Fruit fly (Drosophila melanogaster) whole organism, prepupa: ENCODE data around the gene Myo31DF.

ENCODE experiments used
- CG10631 ChIP-seq: fragments of 200-800 bp; sonication (Bioruptor generic); optimal IDR thresholded peaks from 2 replicates; lab custom pipeline; 2016; ENCODE audit warnings: missing biosample characterization, missing genetic modification characterization
- CG11294 ChIP-seq: fragments of 200-800 bp; sonication (Bioruptor generic); IDR thresholded peaks from 2 replicates; pipeline ENCODE4 v1.3.6; 2022; ENCODE audit warnings: missing biosample characterization, missing genetic modification characterization
- CG11762 ChIP-seq: fragments of 200-800 bp; sonication (Bioruptor generic); optimal IDR thresholded peaks from 3 replicates; lab custom pipeline; 2016; ENCODE audit warnings: missing biosample characterization, missing genetic modification characterization; ENCODE audit not compliant: insufficient read depth
- CG11902 ChIP-seq: fragments of 200-800 bp; sonication (Bioruptor generic); optimal IDR thresholded peaks from 3 replicates; lab custom pipeline; 2016; ENCODE audit warnings: missing biosample characterization, missing genetic modification characterization
- CG1621 ChIP-seq: fragments of 200-800 bp; sonication (Bioruptor generic); optimal IDR thresholded peaks from 3 replicates; lab custom pipeline; 2018; ENCODE audit warnings: missing biosample characterization, mild to moderate bottlenecking, missing genetic modification characterization
- CG3032 ChIP-seq: fragments of 200-800 bp; optimal IDR thresholded peaks from 2 replicates; lab custom pipeline; 2019; ENCODE audit warnings: missing biosample characterization, mild to moderate bottlenecking, missing genetic modification characterization, moderate library complexity
- CG32006 ChIP-seq: fragments of 200-800 bp; sonication (Bioruptor generic); optimal IDR thresholded peaks from 3 replicates; lab custom pipeline; 2017; ENCODE audit warnings: missing biosample characterization, mild to moderate bottlenecking, missing genetic modification characterization
- CG6163 ChIP-seq: fragments of 200-800 bp; sonication (Bioruptor generic); IDR thresholded peaks from 3 replicates; pipeline ENCODE4 v1.3.6; 2022; ENCODE audit warnings: missing biosample characterization, missing genetic modification characterization
- CG6276 ChIP-seq: fragments of 200-800 bp; sonication (Bioruptor generic); optimal IDR thresholded peaks from 2 replicates; lab custom pipeline; 2017; ENCODE audit warnings: missing biosample characterization, mild to moderate bottlenecking, missing genetic modification characterization
- CG6854 ChIP-seq: fragments of 200-800 bp; sonication (Bioruptor generic); optimal IDR thresholded peaks from 2 replicates; lab custom pipeline; 2017; ENCODE audit warnings: missing biosample characterization, mild to moderate bottlenecking, missing genetic modification characterization
- CG8119 ChIP-seq: fragments of 200-800 bp; sonication (Bioruptor generic); IDR thresholded peaks from 3 replicates; pipeline ENCODE4 v1.3.6; 2022; ENCODE audit warnings: missing biosample characterization, missing genetic modification characterization
- CG8632 ChIP-seq: fragments of 200-800 bp; sonication (Bioruptor generic); optimal IDR thresholded peaks from 3 replicates; lab custom pipeline; 2016; ENCODE audit warnings: missing biosample characterization, missing genetic modification characterization
- Eip78C ChIP-seq: fragments of 200-800 bp; sonication (Bioruptor generic); peaks from one replicate; lab custom pipeline; 2016; ENCODE audit warnings: missing biosample characterization, missing genetic modification characterization
- Ets21C ChIP-seq: fragments of 200-800 bp; sonication (Bioruptor generic); optimal IDR thresholded peaks from 3 replicates; lab custom pipeline; 2016; ENCODE audit warnings: missing biosample characterization, missing genetic modification characterization
- Ets96B ChIP-seq: fragments of 200-800 bp; optimal IDR thresholded peaks from 2 replicates; lab custom pipeline; 2019; ENCODE audit warnings: missing biosample characterization, mild to moderate bottlenecking, missing genetic modification characterization, moderate library complexity
- Hr38 ChIP-seq: sonication (Bioruptor generic); optimal IDR thresholded peaks from 2 replicates; lab custom pipeline; 2016; ENCODE audit warnings: missing biosample characterization, missing genetic modification characterization
- Hr39 ChIP-seq: fragments of 200-800 bp; sonication (Bioruptor generic); optimal IDR thresholded peaks from 2 replicates; lab custom pipeline; 2016; ENCODE audit warnings: missing biosample characterization, missing genetic modification characterization
- Hr4 ChIP-seq: fragments of 200-800 bp; sonication (Bioruptor generic); optimal IDR thresholded peaks from 3 replicates; lab custom pipeline; 2016; ENCODE audit warnings: missing biosample characterization, missing genetic modification characterization
- Lpt ChIP-seq: fragments of 200-800 bp; sonication (Bioruptor generic); optimal IDR thresholded peaks from 3 replicates; lab custom pipeline; 2016; ENCODE audit warnings: missing biosample characterization, missing genetic modification characterization
- OdsH ChIP-seq: fragments of 200-800 bp; sonication (Bioruptor generic); optimal IDR thresholded peaks from 3 replicates; lab custom pipeline; 2016; ENCODE audit warnings: missing biosample characterization, missing genetic modification characterization
- Smox ChIP-seq: fragments of 200-800 bp; sonication (Bioruptor generic); optimal IDR thresholded peaks from 3 replicates; lab custom pipeline; 2016; ENCODE audit warnings: missing biosample characterization, missing genetic modification characterization
- Sox15 ChIP-seq: fragments of 200-800 bp; sonication (Bioruptor generic); optimal IDR thresholded peaks from 3 replicates; lab custom pipeline; 2016; ENCODE audit warnings: missing biosample characterization, missing genetic modification characterization
- acj6 ChIP-seq: fragments of 200-800 bp; sonication (Bioruptor generic); optimal IDR thresholded peaks from 3 replicates; lab custom pipeline; 2016; ENCODE audit warnings: missing biosample characterization, missing genetic modification characterization
- cyc ChIP-seq: fragments of 200-800 bp; sonication (Bioruptor generic); optimal IDR thresholded peaks from 3 replicates; lab custom pipeline; 2016; ENCODE audit warnings: missing biosample characterization, missing genetic modification characterization
- dac ChIP-seq: fragments of 200-800 bp; sonication (Bioruptor generic); optimal IDR thresholded peaks from 2 replicates; lab custom pipeline; 2017; ENCODE audit warnings: missing biosample characterization, mild to moderate bottlenecking, missing genetic modification characterization
- dsx ChIP-seq: fragments of 200-800 bp; optimal IDR thresholded peaks from 3 replicates; lab custom pipeline; 2019; ENCODE audit warnings: missing biosample characterization, mild to moderate bottlenecking, missing genetic modification characterization, moderate library complexity; ENCODE audit not compliant: poor library complexity, severe bottlenecking
- eg ChIP-seq: fragments of 200-800 bp; sonication (Bioruptor generic); IDR thresholded peaks from 3 replicates; pipeline ENCODE4 v1.3.6; 2022; ENCODE audit warnings: missing biosample characterization, missing genetic modification characterization
- fd59A ChIP-seq: fragments of 200-800 bp; sonication (Bioruptor generic); optimal IDR thresholded peaks from 2 replicates; lab custom pipeline; 2017; ENCODE audit warnings: missing biosample characterization, mild to moderate bottlenecking, missing genetic modification characterization, missing genetic modification reagents
- fd85E ChIP-seq: fragments of 200-800 bp; sonication (Bioruptor generic); optimal IDR thresholded peaks from 3 replicates; lab custom pipeline; 2016; ENCODE audit warnings: missing biosample characterization, missing genetic modification characterization
- fkh ChIP-seq: fragments of 200-800 bp; sonication (Bioruptor generic); optimal IDR thresholded peaks from 3 replicates; lab custom pipeline; 2017; ENCODE audit warnings: missing biosample characterization, mild to moderate bottlenecking, missing genetic modification characterization, moderate library complexity
- lz ChIP-seq: fragments of 200-800 bp; sonication (Bioruptor generic); optimal IDR thresholded peaks from 3 replicates; lab custom pipeline; 2016; ENCODE audit warnings: missing biosample characterization, missing genetic modification characterization
- net ChIP-seq: fragments of 200-800 bp; sonication (Bioruptor generic); optimal IDR thresholded peaks from 3 replicates; lab custom pipeline; 2016; ENCODE audit warnings: missing biosample characterization, missing genetic modification characterization
- salr ChIP-seq, 2 experiments: fragments of 200-800 bp; sonication (Bioruptor generic); optimal IDR thresholded peaks; 3 replicates each; lab custom pipeline; 2016 to 2018; ENCODE audit warnings: missing biosample characterization in 2 of 2, missing genetic modification characterization in 2 of 2, mild to moderate bottlenecking in 1 of 2
- spab ChIP-seq: fragments of 200-800 bp; sonication (Bioruptor generic); optimal IDR thresholded peaks from 2 replicates; lab custom pipeline; 2017; ENCODE audit warnings: missing biosample characterization, mild to moderate bottlenecking, missing genetic modification characterization, missing genetic modification reagents
- topi ChIP-seq: fragments of 200-800 bp; sonication (Bioruptor generic); optimal IDR thresholded peaks from 3 replicates; lab custom pipeline; 2016; ENCODE audit warnings: missing biosample characterization, missing genetic modification characterization
- vri ChIP-seq: fragments of 200-800 bp; sonication (Bioruptor generic); optimal IDR thresholded peaks from 3 replicates; lab custom pipeline; 2016; ENCODE audit warnings: missing biosample characterization, mild to moderate bottlenecking, missing genetic modification characterization

The Myo31DF gene

dm6 chr2L:10474268-10474678 lies 32.3 kb downstream of the Myo31DF start, which contains the start of gene RluA-1 (continued):
- TF ChIP-seq dsx (GFP tag; lab: Kevin White, UChicago) (peak; percentile 96), Ets21C (GFP tag; lab: Kevin White, UChicago) (peak; percentile 83), dac (GFP tag; lab: Kevin White, UChicago) (peak; percentile 97), OdsH (GFP tag; lab: Kevin White, UChicago) (peak; percentile 97), CG11294 (GFP tag; lab: Robert Waterston, UW) (peak; percentile 98), CG8119 (GFP tag; lab: Robert Waterston, UW) (peak; percentile 99), salr (GFP tag; optimal IDR thresholded peaks at IDR 0.05; lab: Kevin White, UChicago) (peak; percentile 94 to 96), CG10631 (GFP tag; lab: Kevin White, UChicago) (peak; percentile 98)

- TF ChIP-seq CG6854 (GFP tag; lab: Kevin White, UChicago) = no peak
- TF ChIP-seq CG1621 (tag; lab: Kevin White, UChicago) = no peak
- TF ChIP-seq fd59A (GFP tag; lab: Kevin White, UChicago) = no peak
- no peak for TF ChIP-seq CG11902 (GFP tag; lab: Kevin White, UChicago)
- no peak for TF ChIP-seq Ets21C (GFP tag; lab: Kevin White, UChicago)
- no peak for TF ChIP-seq vri (GFP tag; lab: Kevin White, UChicago)
- peak; percentile 69 for TF ChIP-seq fkh (GFP tag; lab: Kevin White, UChicago)
- TF ChIP-seq, all 60 proteins: peak for 1
Measured at dm6 chr2L:10472257-10472656, 34.3 kb downstream of the Myo31DF start.

- TF ChIP-seq lz (GFP tag; lab: Kevin White, UChicago) = no peak
- TF ChIP-seq Eip78C (GFP tag; lab: Kevin White, UChicago) = peak; percentile 16
- no peak for TF ChIP-seq net
- TF ChIP-seq CG32006 (GFP tag; lab: Kevin White, UChicago) = no peak
- TF ChIP-seq fd85E (GFP tag; lab: Kevin White, UChicago) = no peak
- no peak for TF ChIP-seq spab (GFP tag; lab: Kevin White, UChicago)
- no peak for TF ChIP-seq CG8119 (GFP tag; lab: Robert Waterston, UW)
- TF ChIP-seq CG6276 (GFP tag; lab: Kevin White, UChicago) = no peak
- TF ChIP-seq dsx (GFP tag; lab: Kevin White, UChicago) = peak; percentile 36
- TF ChIP-seq Sox15 (GFP tag; lab: Kevin White, UChicago) = no peak
- TF ChIP-seq cyc (GFP tag; lab: Kevin White, UChicago) = no peak
- no peak for TF ChIP-seq Hr39 (GFP tag; lab: Kevin White, UChicago)
Measured at dm6 chr2L:10470211-10470610, 36.4 kb downstream of the Myo31DF start.

DNA sequence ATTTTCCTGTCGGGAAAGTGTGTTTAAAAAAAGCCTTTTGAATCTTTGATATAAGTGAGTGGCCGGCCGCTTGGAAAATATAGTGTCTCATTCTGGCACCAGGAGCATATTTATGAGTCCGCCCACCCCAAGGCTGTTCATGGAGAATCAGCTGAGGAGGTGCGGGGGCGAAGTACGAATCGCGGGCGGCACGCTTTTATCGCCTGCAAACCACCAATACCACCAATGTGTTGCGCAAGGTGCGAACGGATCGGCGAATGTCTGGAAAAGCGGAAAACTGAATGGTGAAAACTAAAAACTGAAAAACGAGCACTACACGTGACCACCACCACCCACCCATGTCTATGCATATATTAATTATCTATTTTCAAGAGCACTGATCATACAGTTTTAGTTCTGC lies 37.6 kb downstream of the Myo31DF start:
- TF ChIP-seq CG6163 (GFP tag; lab: Robert Waterston, UW) (no peak), Ets96B (tag; lab: Kevin White, UChicago) (no peak), fd59A (GFP tag; lab: Kevin White, UChicago) (no peak), acj6 (GFP tag; lab: Kevin White, UChicago) (no peak), Hr4 (GFP tag; lab: Kevin White, UChicago) (no peak), spab (GFP tag; lab: Kevin White, UChicago) (no peak), CG8632 (GFP tag; lab: Kevin White, UChicago) (no peak), Smox (GFP tag; lab: Kevin White, UChicago) (no peak), Lpt (GFP tag; lab: Kevin White, UChicago) (no peak), Hr38 (GFP tag; lab: Kevin White, UChicago) (no peak), cyc (GFP tag; lab: Kevin White, UChicago) (no peak), eg (GFP tag; lab: Robert Waterston, UW) (no peak), CG6854 (GFP tag; lab: Kevin White, UChicago) (no peak), topi (no peak), CG6276 (GFP tag; lab: Kevin White, UChicago) (no peak), CG3032 (tag; lab: Kevin White, UChicago) (no peak), CG11762 (GFP tag; lab: Kevin White, UChicago) (no peak), fkh (GFP tag; lab: Kevin White, UChicago) (no peak)
